Worm (Caenorhabditis elegans) whole organism, L4 larva: ENCODE measurements around the gene C50F4.12.

ENCODE experiments used
- F10B5.3 ChIP-seq: sonication (generic microtip); optimal IDR thresholded peaks from 2 replicates; lab custom pipeline; 2016; ENCODE audit warnings: mild to moderate bottlenecking, missing genetic modification characterization, missing compliant biosample characterization
- F26F4.8 ChIP-seq: fragments of 200-800 bp; sonication (Bioruptor generic); conservative IDR thresholded peaks from 2 replicates; pipeline ENCODE4 v1.3.6; 2022; ENCODE audit warnings: missing genetic modification characterization, missing compliant biosample characterization
- F37D6.2 ChIP-seq: sonication (generic microtip); optimal IDR thresholded peaks from 2 replicates; lab custom pipeline; 2016; ENCODE audit warnings: mild to moderate bottlenecking, missing genetic modification characterization, missing compliant biosample characterization
- F44E2.7 ChIP-seq: fragments of 200-800 bp; sonication (Bioruptor generic); IDR thresholded peaks from 2 replicates; pipeline ENCODE4 v2.1.2; 2022; ENCODE audit warnings: missing genetic modification characterization, missing compliant biosample characterization
- F49E8.2 ChIP-seq: sonication (generic microtip); optimal IDR thresholded peaks from 2 replicates; lab custom pipeline; 2016; ENCODE audit warnings: missing compliant biosample characterization, mild to moderate bottlenecking, missing genetic modification characterization, borderline replicate concordance
- Y48G9A.11 ChIP-seq: fragments of 200-800 bp; sonication (Bioruptor generic); IDR thresholded peaks from 2 replicates; pipeline ENCODE4 v1.3.6; 2022; ENCODE audit warnings: missing genetic modification reagents, missing genetic modification characterization, missing compliant biosample characterization
- Y75B8A.6 ChIP-seq: fragments of 200-800 bp; sonication (Bioruptor generic); IDR thresholded peaks from 2 replicates; pipeline ENCODE4 v1.3.6; 2022; ENCODE audit warnings: missing genetic modification reagents, missing genetic modification characterization, missing compliant biosample characterization
- ZK337.2 ChIP-seq: fragments of 200-800 bp; sonication (Bioruptor generic); IDR thresholded peaks from 2 replicates; pipeline ENCODE4 v1.3.6; 2022; ENCODE audit warnings: missing genetic modification reagents, missing genetic modification characterization, missing compliant biosample characterization
- aha-1 ChIP-seq: fragments of 150-350 bp; peaks from one replicate; lab custom pipeline; 2014; ENCODE audit warnings: missing biosample characterization, missing genetic modification characterization
- aly-2 ChIP-seq: sonication (generic microtip); optimal IDR thresholded peaks from 2 replicates; lab custom pipeline; 2018; ENCODE audit warnings: missing biosample characterization, missing genetic modification characterization
- ama-1 ChIP-seq: fragments of 150-350 bp; optimal IDR thresholded peaks from 2 replicates; lab custom pipeline; 2014; ENCODE audit warnings: inconsistent platforms, mixed read lengths
- attf-4 ChIP-seq: sonication (generic microtip); optimal IDR thresholded peaks from 3 replicates; lab custom pipeline; 2017; ENCODE audit warnings: missing biosample characterization, missing genetic modification characterization
- ceh-20 ChIP-seq: fragments of 200-800 bp; sonication (Bioruptor generic); IDR thresholded peaks from 2 replicates; pipeline ENCODE4 v1.3.6; 2022; ENCODE audit warnings: missing genetic modification reagents, missing genetic modification characterization, missing compliant biosample characterization
- ceh-44 ChIP-seq: fragments of 200-800 bp; sonication (Bioruptor generic); IDR thresholded peaks from 2 replicates; pipeline ENCODE4 v1.3.6; 2022; ENCODE audit warnings: missing genetic modification reagents, missing genetic modification characterization, missing compliant biosample characterization
- ces-1 ChIP-seq: fragments of 150-350 bp; sonication (generic microtip); optimal IDR thresholded peaks from 4 replicates; lab custom pipeline; 2014; ENCODE audit warnings: missing biosample characterization, missing genetic modification reagents, missing genetic modification characterization
- daf-19 ChIP-seq: fragments of 200-800 bp; sonication (Bioruptor generic); conservative IDR thresholded peaks from 2 replicates; pipeline ENCODE4 v1.3.6; 2022; ENCODE audit warnings: missing genetic modification characterization, missing compliant biosample characterization
- dmd-8 ChIP-seq: fragments of 200-800 bp; sonication (Bioruptor generic); IDR thresholded peaks from 2 replicates; pipeline ENCODE4 v1.3.6; 2022; ENCODE audit warnings: missing genetic modification characterization, missing compliant biosample characterization
- dmd-9 ChIP-seq: fragments of 200-800 bp; sonication (Bioruptor generic); IDR thresholded peaks from 2 replicates; pipeline ENCODE4 v1.3.6; 2022; ENCODE audit warnings: missing genetic modification reagents, missing genetic modification characterization, missing compliant biosample characterization
- dve-1 ChIP-seq: sonication (generic microtip); optimal IDR thresholded peaks from 2 replicates; lab custom pipeline; 2017; ENCODE audit warnings: antibody characterized with exemption, mild to moderate bottlenecking, missing genetic modification characterization, missing compliant biosample characterization; ENCODE audit not compliant: insufficient read depth
- egl-43 ChIP-seq: fragments of 200-800 bp; sonication (Bioruptor generic); IDR thresholded peaks from 2 replicates; pipeline ENCODE4 v1.3.6; 2022; ENCODE audit warnings: missing genetic modification reagents, missing genetic modification characterization, missing compliant biosample characterization
- fkh-10 ChIP-seq: fragments of 150-350 bp; optimal IDR thresholded peaks from 2 replicates; lab custom pipeline; 2014; ENCODE audit warnings: missing biosample characterization, missing genetic modification reagents, missing genetic modification characterization
- gei-8 ChIP-seq: fragments of 200-800 bp; sonication (Bioruptor generic); optimal IDR thresholded peaks from 2 replicates; lab custom pipeline; 2018; ENCODE audit warnings: mild to moderate bottlenecking, missing genetic modification characterization, missing compliant biosample characterization
- hlh-11 ChIP-seq: fragments of 200-800 bp; sonication (Bioruptor generic); optimal IDR thresholded peaks from 2 replicates; lab custom pipeline; 2018; ENCODE audit warnings: mild to moderate bottlenecking, missing genetic modification characterization, missing compliant biosample characterization
- lin-15B ChIP-seq: fragments of 150-350 bp; sonication (generic microtip); optimal IDR thresholded peaks from 3 replicates; lab custom pipeline; 2014; ENCODE audit warnings: missing biosample characterization, missing genetic modification characterization
- mes-2 ChIP-seq: sonication (generic microtip); optimal IDR thresholded peaks from 2 replicates; lab custom pipeline; 2016; ENCODE audit warnings: missing genotype, mild to moderate bottlenecking, missing genetic modification characterization, missing compliant biosample characterization; ENCODE audit not compliant: poor library complexity, severe bottlenecking
- mxl-3 ChIP-seq: fragments of 200-800 bp; sonication (Bioruptor generic); optimal IDR thresholded peaks from 2 replicates; lab custom pipeline; 2018; ENCODE audit warnings: mild to moderate bottlenecking, missing genetic modification characterization, missing compliant biosample characterization
- nhr-102 ChIP-seq: sonication (generic microtip); optimal IDR thresholded peaks from 2 replicates; lab custom pipeline; 2016; ENCODE audit warnings: mild to moderate bottlenecking, missing genetic modification characterization, moderate library complexity, missing compliant biosample characterization
- nhr-25 ChIP-seq: sonication (generic microtip); optimal IDR thresholded peaks from 2 replicates; lab custom pipeline; 2017; ENCODE audit warnings: missing genetic modification characterization, mild to moderate bottlenecking, missing compliant biosample characterization, antibody characterized with exemption, moderate library complexity, borderline replicate concordance; ENCODE audit not compliant: insufficient read depth
- nhr-76 ChIP-seq: fragments of 150-350 bp; optimal IDR thresholded peaks from 2 replicates; lab custom pipeline; 2014; ENCODE audit warnings: missing biosample characterization, missing genetic modification characterization
- sdz-12 ChIP-seq: fragments of 200-800 bp; sonication (Bioruptor generic); optimal IDR thresholded peaks from 2 replicates; lab custom pipeline; 2018; ENCODE audit warnings: mild to moderate bottlenecking, missing genetic modification characterization, missing compliant biosample characterization
- set-16 ChIP-seq: fragments of 200-800 bp; sonication (Bioruptor generic); IDR thresholded peaks from 2 replicates; pipeline ENCODE4 v1.3.6; 2022; ENCODE audit warnings: missing genetic modification reagents, missing genetic modification characterization, missing compliant biosample characterization
- spr-3 ChIP-seq: fragments of 200-800 bp; sonication (Bioruptor generic); optimal IDR thresholded peaks from 2 replicates; lab custom pipeline; 2018; ENCODE audit warnings: mild to moderate bottlenecking, missing genetic modification characterization, missing compliant biosample characterization
- unc-62 ChIP-seq, 3 experiments: fragments of 150-350 bp in 1 of 3; sonication (generic microtip); optimal IDR thresholded peaks in 2 of 3; peaks in 1 of 3; 1 replicate in 1 of 3; 2 replicates in 2 of 3; lab custom pipeline; 2014 to 2017; ENCODE audit warnings: missing biosample characterization in 3 of 3, missing genetic modification characterization in 3 of 3, missing genetic modification reagents in 3 of 3, missing genotype in 1 of 3
- zag-1 ChIP-seq: fragments of 150-350 bp; optimal IDR thresholded peaks from 2 replicates; lab custom pipeline; 2014; ENCODE audit warnings: missing biosample characterization, missing genetic modification characterization
- zip-11 ChIP-seq: fragments of 200-800 bp; sonication (Bioruptor generic); IDR thresholded peaks from 2 replicates; pipeline ENCODE4 v1.3.6; 2022; ENCODE audit warnings: missing genetic modification characterization, missing compliant biosample characterization
- ztf-7 ChIP-seq: fragments of 150-350 bp; optimal IDR thresholded peaks from 2 replicates; lab custom pipeline; 2014; ENCODE audit warnings: missing biosample characterization, missing genetic modification characterization

C50F4.12 gene

ce11 chrV:9582594-9583322 lies 43.2 kb upstream of the C50F4.12 start, which contains the start of gene rtfo-1 (continued):
- TF ChIP-seq mes-2 (tag; lab: Kevin White, UChicago) (peak; percentile 86), nhr-102 (tag; lab: Kevin White, UChicago) (peak; percentile 8), hlh-11 (tag; lab: Kevin White, UChicago) (no peak)
- TF ChIP-seq, all 104 proteins: peak for 10

- TF ChIP-seq ama-1 (lab: Kevin White, UChicago), result no peak
- TF ChIP-seq ces-1 (GFP tag; lab: Kevin White, UChicago), result no peak
- TF ChIP-seq aly-2 (tag; lab: Kevin White, UChicago), result no peak
- TF ChIP-seq zag-1 (tag; lab: Kevin White, UChicago), result no peak
- TF ChIP-seq ZK337.2 (GFP tag; lab: Robert Waterston, UW), result no peak
- TF ChIP-seq nhr-25, result no peak
- TF ChIP-seq egl-43 (GFP tag; lab: Robert Waterston, UW), result no peak
- TF ChIP-seq F49E8.2 (tag; lab: Kevin White, UChicago), result no peak
- TF ChIP-seq spr-3 (GFP tag; lab: Kevin White, UChicago), result no peak
- no peak for TF ChIP-seq lin-15B (tag; lab: Kevin White, UChicago)
- TF ChIP-seq daf-19 (GFP tag; lab: Robert Waterston, UW), result no peak
- no peak for TF ChIP-seq F10B5.3 (tag; lab: Kevin White, UChicago)
- TF ChIP-seq mxl-3 (GFP tag; lab: Kevin White, UChicago), result no peak
Observed at ce11 chrV:9576991-9577390, 37.5 kb upstream of the C50F4.12 start, which contains the start of gene F25B3.2. Gene F25B3.2 (plus strand): TSS chrV:9577291.

- TF ChIP-seq fkh-10 (GFP tag; lab: Kevin White, UChicago) (no peak), unc-62 (GFP tag; optimal IDR thresholded peaks at IDR 0.05 in 1 of 2; lab: Kevin White, UChicago) (peak in 1 of 2 experiments; percentile 92), unc-62 (tag; optimal IDR thresholded peaks at IDR 0.05; lab: Kevin White, UChicago) (no peak), F44E2.7 (no peak), ceh-20 (no peak), F26F4.8 (no peak), F37D6.2 (tag; lab: Kevin White, UChicago) (no peak), gei-8 (GFP tag; lab: Kevin White, UChicago) (no peak), set-16 (GFP tag; lab: Robert Waterston, UW) (no peak), attf-4 (tag; lab: Kevin White, UChicago) (no peak), nhr-76 (tag; lab: Kevin White, UChicago) (no peak), dve-1 (tag; lab: Kevin White, UChicago) (peak; percentile 50), hlh-11 (tag; lab: Kevin White, UChicago) (no peak), F10B5.3 (tag; lab: Kevin White, UChicago) (no peak), dmd-8 (no peak), Y48G9A.11 (GFP tag; lab: Robert Waterston, UW) (no peak)
Observed at ce11 chrV:9571673-9572072, 32.1 kb upstream of the C50F4.12 start.

- TF ChIP-seq dmd-9 (GFP tag; lab: Robert Waterston, UW) (no peak), dve-1 (tag; lab: Kevin White, UChicago) (peak; percentile 63), ztf-7 (tag; lab: Kevin White, UChicago) (peak; percentile 32)
Observed at ce11 chrV:9571056-9571455, 31.5 kb upstream of the C50F4.12 start.

- peak; percentile 11 for TF ChIP-seq dve-1 (tag; lab: Kevin White, UChicago)
- TF ChIP-seq Y75B8A.6 (GFP tag; lab: Robert Waterston, UW), result no peak
- no peak for TF ChIP-seq attf-4 (tag; lab: Kevin White, UChicago)
- TF ChIP-seq hlh-11 (tag; lab: Kevin White, UChicago), result no peak
- TF ChIP-seq ceh-44, result no peak
- TF ChIP-seq mes-2 (tag; lab: Kevin White, UChicago), result no peak
- no peak for TF ChIP-seq zip-11 (GFP tag; lab: Robert Waterston, UW)
- peak; percentile 86 for TF ChIP-seq aha-1 (tag; lab: Kevin White, UChicago)
- TF ChIP-seq sdz-12, result no peak
Observed at ce11 chrV:9570197-9570596, 30.7 kb upstream of the C50F4.12 start, which contains the start of gene F25B3.5. Gene F25B3.5 (minus strand): TSS chrV:9570297.
